Worm (Caenorhabditis elegans): ENCODE results near the gene H35N09.2.

H35N09.2 gene

ce11 chrX:8638679-8639184 lies 33.9 kb upstream of the H35N09.2 start (continued):
- TF ChIP-seq Y95B8A.8 (GFP tag; IDR thresholded peaks at IDR 0.05): no peak
- no peak for TF ChIP-seq egl-18 (GFP tag; IDR thresholded peaks at IDR 0.05)
- TF ChIP-seq ztf-6 (GFP tag; IDR thresholded peaks at IDR 0.05): 0 out of 2 replicates have a peak, but pooled peaks have one; percentile 24
- no peak for TF ChIP-seq bed-2 (GFP tag; IDR thresholded peaks at IDR 0.05)
- TF ChIP-seq cebp-1 (GFP tag; IDR thresholded peaks at IDR 0.05): no peak; the same call in 1 of the 2 replicates
- TF ChIP-seq cebp-1 (tag; optimal IDR thresholded peaks at IDR 0.05): no peak
- TF ChIP-seq ceh-79 (tag; optimal IDR thresholded peaks at IDR 0.05): peak; percentile 11
- TF ChIP-seq sdz-38 (tag; optimal IDR thresholded peaks at IDR 0.05): no peak
- TF ChIP-seq Y67H2A.10 (GFP tag; conservative IDR thresholded peaks at IDR 0.05): no peak
- TF ChIP-seq nhr-27 (tag; optimal IDR thresholded peaks at IDR 0.05): peak; percentile 1
- TF ChIP-seq tbp1 (GFP tag; optimal IDR thresholded peaks at IDR 0.05): peak; percentile 85

- TF ChIP-seq rec-8 (tag; optimal IDR thresholded peaks at IDR 0.05) (no peak), pbrm-1 (GFP tag; IDR thresholded peaks at IDR 0.05) (no peak), unc-130 (GFP tag; optimal IDR thresholded peaks at IDR 0.05) (no peak), lsl-1 (GFP tag; optimal IDR thresholded peaks at IDR 0.05) (no peak), repo-1 (tag; optimal IDR thresholded peaks at IDR 0.05) (no peak), ekl-4 (GFP tag; IDR thresholded peaks at IDR 0.05) (no peak), ztf-6 (GFP tag; IDR thresholded peaks at IDR 0.05) (no peak), madf-8 (GFP tag; conservative IDR thresholded peaks at IDR 0.05) (no peak)
These were observed 20.2 kb upstream of the H35N09.2 start, which contains the start of gene K01A12.3 for ce11 chrX:8625090-8625489. TSS of gene K01A12.3 (minus strand) at chrX:8625190.

- TF ChIP-seq B0336.3 (GFP tag; IDR thresholded peaks at IDR 0.05) (no peak; the same call in 1 of the 2 replicates), snpc-1.1 (tag; optimal IDR thresholded peaks at IDR 0.05; ENCODE audit: insufficient read depth) (no peak), attf-6 (GFP tag; IDR thresholded peaks at IDR 0.05) (no peak), pbrm-1 (GFP tag; IDR thresholded peaks at IDR 0.05) (peak; percentile 61), ZK185.1 (tag; optimal IDR thresholded peaks at IDR 0.05; ENCODE audit: poor library complexity, severe bottlenecking) (peak; percentile 41), Y95B8A.8 (GFP tag; IDR thresholded peaks at IDR 0.05) (no peak), madf-10 (tag; optimal IDR thresholded peaks at IDR 0.05) (no peak), efl-1 (GFP tag; optimal IDR thresholded peaks at IDR 0.05) (no peak), B0019.2 (GFP tag; conservative IDR thresholded peaks at IDR 0.05) (no peak), hlh-12 (tag; optimal IDR thresholded peaks at IDR 0.05) (no peak), D2030.7 (GFP tag; IDR thresholded peaks at IDR 0.05) (peak; percentile 80), ceh-91 (GFP tag; IDR thresholded peaks at IDR 0.05) (no peak), lin-26 (GFP tag; IDR thresholded peaks at IDR 0.05) (peak; percentile 88), attf-5 (GFP tag; optimal IDR thresholded peaks at IDR 0.05) (peak; percentile 46), Y53G8AR.9 (GFP tag; conservative IDR thresholded peaks at IDR 0.05) (peak; percentile 68; the same call in 1 of the 2 replicates), nfyb-1 (GFP tag; IDR thresholded peaks at IDR 0.05) (peak; percentile 79), nhr-27 (tag; optimal IDR thresholded peaks at IDR 0.05) (no peak), rec-8 (tag; optimal IDR thresholded peaks at IDR 0.05) (peak; percentile 10 to 59), ztf-28 (GFP tag; IDR thresholded peaks at IDR 0.05) (0 out of 2 replicates have a peak, but pooled peaks have one; percentile 41), akir-1 (GFP tag; optimal IDR thresholded peaks at IDR 0.05) (no peak), ceh-58 (GFP tag; IDR thresholded peaks at IDR 0.05) (0 out of 2 replicates have a peak, but pooled peaks have one; percentile 54), let-607 (tag; optimal IDR thresholded peaks at IDR 0.05) (peak in 1 of 2 experiments; percentile 34), tbx-9 (tag; optimal IDR thresholded peaks at IDR 0.05; ENCODE audit: borderline replicate concordance) (peak; percentile 47), hmg-1.2 (GFP tag; IDR thresholded peaks at IDR 0.05) (peak; percentile 69), Y79H2A.3 (GFP tag; conservative IDR thresholded peaks at IDR 0.05) (no peak), him-1 (tag; optimal IDR thresholded peaks at IDR 0.05) (peak; percentile 13), cebp-2 (GFP tag; IDR thresholded peaks at IDR 0.05) (no peak), die-1 (tag; optimal IDR thresholded peaks at IDR 0.05) (peak; percentile 62), lir-1 (GFP tag; conservative IDR thresholded peaks at IDR 0.05) (no peak)
These were observed 19.2 kb upstream of the H35N09.2 start for ce11 chrX:8623840-8624591.

All from whole organism, young adult.